Worm (Caenorhabditis elegans) whole organism, young adult: ENCODE measurements around the gene smg-3.
A peak's percentile ranks its signal among the peaks of the same experiment; 100 is the strongest.

Source experiments
- B0019.2 ChIP-seq: fragments of 200-800 bp; sonication (Bioruptor generic); conservative IDR thresholded peaks from 2 replicates; pipeline ENCODE4 v1.3.6; 2022; ENCODE audit warnings: missing genetic modification reagents, missing genetic modification characterization, missing compliant biosample characterization
- C06A6.2 ChIP-seq: fragments of 200-800 bp; sonication (Bioruptor generic); conservative IDR thresholded peaks from 2 replicates; pipeline ENCODE4 v1.3.6; 2022; ENCODE audit warnings: missing genetic modification characterization, missing compliant biosample characterization
- F10E7.11 ChIP-seq: sonication (generic microtip); optimal IDR thresholded peaks from 2 replicates; lab custom pipeline; 2017; ENCODE audit warnings: mild to moderate bottlenecking, missing genetic modification characterization, moderate library complexity, missing compliant biosample characterization
- F23B12.7 ChIP-seq: sonication (generic microtip); optimal IDR thresholded peaks from 2 replicates; lab custom pipeline; 2017; ENCODE audit warnings: missing genetic modification characterization, mild to moderate bottlenecking, missing compliant biosample characterization, antibody characterized with exemption, moderate library complexity; ENCODE audit not compliant: insufficient read depth
- F37B4.10 ChIP-seq: fragments of 200-800 bp; sonication (Bioruptor generic); IDR thresholded peaks from 2 replicates; pipeline ENCODE4 v1.3.6; 2022; ENCODE audit warnings: missing genetic modification characterization, missing compliant biosample characterization
- F49E8.2 ChIP-seq: sonication (generic microtip); optimal IDR thresholded peaks from 3 replicates; lab custom pipeline; 2017; ENCODE audit warnings: missing genetic modification characterization, mild to moderate bottlenecking, missing compliant biosample characterization, antibody characterized with exemption, moderate library complexity; ENCODE audit not compliant: insufficient read depth
- K11D2.4 ChIP-seq: fragments of 200-800 bp; sonication (Bioruptor generic); IDR thresholded peaks from 2 replicates; pipeline ENCODE4 v1.3.6; 2022; ENCODE audit warnings: missing genetic modification reagents, missing genetic modification characterization, missing compliant biosample characterization
- K12H6.12 ChIP-seq: fragments of 200-800 bp; sonication (Bioruptor generic); optimal IDR thresholded peaks from 2 replicates; lab custom pipeline; 2018; ENCODE audit warnings: mild to moderate bottlenecking, missing genetic modification characterization, missing compliant biosample characterization
- Y53F4B.3 ChIP-seq: fragments of 200-800 bp; sonication (Bioruptor generic); IDR thresholded peaks from 2 replicates; pipeline ENCODE4 v1.3.6; 2022; ENCODE audit warnings: missing genetic modification reagents, missing genetic modification characterization, missing compliant biosample characterization
- Y56A3A.18 ChIP-seq: fragments of 200-800 bp; sonication (Bioruptor generic); IDR thresholded peaks from 2 replicates; pipeline ENCODE4 v1.3.6; 2022; ENCODE audit warnings: missing genetic modification reagents, missing genetic modification characterization, missing compliant biosample characterization
- Y67H2A.10 ChIP-seq: fragments of 200-800 bp; sonication (Bioruptor generic); conservative IDR thresholded peaks from 2 replicates; pipeline ENCODE4 v1.3.6; 2022; ENCODE audit warnings: missing genetic modification reagents, missing genetic modification characterization, missing compliant biosample characterization
- Y79H2A.3 ChIP-seq: fragments of 200-800 bp; sonication (Bioruptor generic); conservative IDR thresholded peaks from 2 replicates; pipeline ENCODE4 v1.3.6; 2022; ENCODE audit warnings: missing genetic modification reagents, missing genetic modification characterization, missing compliant biosample characterization
- ZK185.1 ChIP-seq: sonication (generic microtip); optimal IDR thresholded peaks from 2 replicates; lab custom pipeline; 2016; ENCODE audit warnings: mild to moderate bottlenecking, missing genetic modification characterization, missing compliant biosample characterization; ENCODE audit not compliant: poor library complexity, severe bottlenecking
- aptf-2 ChIP-seq: fragments of 200-800 bp; sonication (Bioruptor generic); conservative IDR thresholded peaks from 2 replicates; pipeline ENCODE4 v1.3.6; 2022; ENCODE audit warnings: missing genetic modification reagents, missing genetic modification characterization, missing compliant biosample characterization
- atf-7 ChIP-seq: sonication (generic microtip); optimal IDR thresholded peaks from 2 replicates; lab custom pipeline; 2017; ENCODE audit warnings: mild to moderate bottlenecking, missing genetic modification characterization, missing compliant biosample characterization
- attf-3 ChIP-seq: fragments of 200-800 bp; sonication (Bioruptor generic); conservative IDR thresholded peaks from 2 replicates; pipeline ENCODE4 v1.3.6; 2022; ENCODE audit warnings: missing genetic modification reagents, missing genetic modification characterization, missing compliant biosample characterization
- attf-6 ChIP-seq: fragments of 200-800 bp; sonication (Bioruptor generic); IDR thresholded peaks from 2 replicates; pipeline ENCODE4 v1.3.6; 2022; ENCODE audit warnings: missing genetic modification reagents, missing genetic modification characterization, missing compliant biosample characterization
- ccch-3 ChIP-seq: fragments of 200-800 bp; sonication (Bioruptor generic); optimal IDR thresholded peaks from 2 replicates; lab custom pipeline; 2018; ENCODE audit warnings: mild to moderate bottlenecking, missing genetic modification characterization, missing compliant biosample characterization
- ceh-27 ChIP-seq: fragments of 200-800 bp; sonication (Bioruptor generic); optimal IDR thresholded peaks from 2 replicates; lab custom pipeline; 2018; ENCODE audit warnings: mild to moderate bottlenecking, missing genetic modification characterization, moderate library complexity, missing compliant biosample characterization
- ceh-91 ChIP-seq: fragments of 200-800 bp; sonication (Bioruptor generic); IDR thresholded peaks from 2 replicates; pipeline ENCODE4 v1.3.6; 2022; ENCODE audit warnings: missing genetic modification reagents, missing genetic modification characterization, missing compliant biosample characterization
- efl-1 ChIP-seq: fragments of 150-350 bp; optimal IDR thresholded peaks from 2 replicates; lab custom pipeline; 2014; ENCODE audit warnings: missing biosample characterization, missing genetic modification reagents, missing genetic modification characterization
- egl-18 ChIP-seq: fragments of 200-800 bp; sonication (Bioruptor generic); IDR thresholded peaks from 2 replicates; pipeline ENCODE4 v1.3.6; 2022; ENCODE audit warnings: missing genetic modification reagents, missing genetic modification characterization, missing compliant biosample characterization
- ets-4 ChIP-seq: fragments of 200-800 bp; sonication (Bioruptor generic); optimal IDR thresholded peaks from 2 replicates; lab custom pipeline; 2018; ENCODE audit warnings: mild to moderate bottlenecking, missing genetic modification characterization, missing compliant biosample characterization
- gei-17 ChIP-seq: fragments of 200-800 bp; sonication (Bioruptor generic); optimal IDR thresholded peaks from 2 replicates; lab custom pipeline; 2018; ENCODE audit warnings: mild to moderate bottlenecking, missing genetic modification characterization, missing compliant biosample characterization
- him-1 ChIP-seq: sonication (generic microtip); optimal IDR thresholded peaks from 2 replicates; lab custom pipeline; 2016; ENCODE audit warnings: missing genotype, missing genetic modification reagents, missing genetic modification characterization, missing compliant biosample characterization
- hlh-12 ChIP-seq: sonication (generic microtip); optimal IDR thresholded peaks from 2 replicates; lab custom pipeline; 2016; ENCODE audit warnings: missing genetic modification characterization, missing compliant biosample characterization
- hmg-1.2 ChIP-seq: fragments of 200-800 bp; sonication (Bioruptor generic); IDR thresholded peaks from 2 replicates; pipeline ENCODE4 v1.3.6; 2022; ENCODE audit warnings: missing genetic modification reagents, missing genetic modification characterization, missing compliant biosample characterization
- hmg-20 ChIP-seq: fragments of 200-800 bp; sonication (Bioruptor generic); IDR thresholded peaks from 2 replicates; pipeline ENCODE4 v1.3.6; 2022; ENCODE audit warnings: missing genetic modification reagents, missing genetic modification characterization, missing compliant biosample characterization
- hsf-1 ChIP-seq: fragments of 200-800 bp; sonication (Bioruptor generic); IDR thresholded peaks from 2 replicates; pipeline ENCODE4 v1.3.6; 2022; ENCODE audit warnings: missing genetic modification reagents, missing genetic modification characterization, missing compliant biosample characterization
- lag-1 ChIP-seq: fragments of 200-800 bp; sonication (Bioruptor generic); IDR thresholded peaks from 2 replicates; pipeline ENCODE4 v1.3.6; 2022; ENCODE audit warnings: missing genetic modification reagents, missing genetic modification characterization, missing compliant biosample characterization
- lin-35 ChIP-seq, 3 experiments: fragments of 150-350 bp in 2 of 3; sonication (generic microtip) in 1 of 3; optimal IDR thresholded peaks; 2 replicates each; lab custom pipeline; 2014 to 2018; ENCODE audit warnings: missing biosample characterization in 3 of 3, missing genetic modification characterization in 3 of 3, missing genetic modification reagents in 3 of 3
- lir-1 ChIP-seq: fragments of 200-800 bp; sonication (Bioruptor generic); conservative IDR thresholded peaks from 2 replicates; pipeline ENCODE4 v1.3.6; 2022; ENCODE audit warnings: missing genetic modification reagents, missing genetic modification characterization, missing compliant biosample characterization
- madf-3 ChIP-seq: fragments of 200-800 bp; sonication (Bioruptor generic); IDR thresholded peaks from 2 replicates; pipeline ENCODE4 v1.3.6; 2022; ENCODE audit warnings: missing genetic modification reagents, missing genetic modification characterization, missing compliant biosample characterization
- mxl-1 ChIP-seq: sonication (generic microtip); optimal IDR thresholded peaks from 2 replicates; lab custom pipeline; 2016; ENCODE audit warnings: missing genetic modification characterization, missing compliant biosample characterization
- nhr-120 ChIP-seq: fragments of 200-800 bp; sonication (Bioruptor generic); IDR thresholded peaks from 2 replicates; pipeline ENCODE4 v1.3.6; 2022; ENCODE audit warnings: missing genetic modification characterization, missing compliant biosample characterization
- pbrm-1 ChIP-seq: fragments of 200-800 bp; sonication (Bioruptor generic); IDR thresholded peaks from 2 replicates; pipeline ENCODE4 v1.3.6; 2022; ENCODE audit warnings: missing genetic modification reagents, missing genetic modification characterization, missing compliant biosample characterization
- pha-4 ChIP-seq: fragments of 150-350 bp; sonication (generic microtip); optimal IDR thresholded peaks from 2 replicates; lab custom pipeline; 2014; ENCODE audit warnings: missing biosample characterization, missing genetic modification reagents, missing genetic modification characterization
- rec-8 ChIP-seq, 2 experiments: sonication (generic microtip); optimal IDR thresholded peaks; 2 replicates each; lab custom pipeline; 2016; ENCODE audit warnings: mild to moderate bottlenecking in 2 of 2, missing genetic modification characterization in 2 of 2, missing genetic modification reagents in 2 of 2, missing genotype in 2 of 2, missing biosample characterization in 1 of 2, missing compliant biosample characterization in 1 of 2, moderate library complexity in 1 of 2
- sea-2 ChIP-seq: fragments of 200-800 bp; sonication (Bioruptor generic); IDR thresholded peaks from 2 replicates; pipeline ENCODE4 v1.3.6; 2022; ENCODE audit warnings: missing genetic modification characterization, missing compliant biosample characterization
- snpc-1.3 ChIP-seq: sonication (generic microtip); optimal IDR thresholded peaks from 2 replicates; lab custom pipeline; 2017; ENCODE audit warnings: missing genetic modification characterization, mild to moderate bottlenecking, missing compliant biosample characterization, antibody characterized with exemption, moderate library complexity, missing genotype, missing genetic modification reagents; ENCODE audit not compliant: insufficient read depth
- somi-1 ChIP-seq: fragments of 200-800 bp; sonication (Bioruptor generic); optimal IDR thresholded peaks from 2 replicates; lab custom pipeline; 2018; ENCODE audit warnings: mild to moderate bottlenecking, missing genetic modification characterization, missing compliant biosample characterization
- sptf-2 ChIP-seq: fragments of 200-800 bp; sonication (Bioruptor generic); optimal IDR thresholded peaks from 2 replicates; lab custom pipeline; 2018; ENCODE audit warnings: mild to moderate bottlenecking, missing genetic modification characterization, missing compliant biosample characterization
- tlf-1 ChIP-seq: fragments of 200-800 bp; sonication (Bioruptor generic); optimal IDR thresholded peaks from 2 replicates; lab custom pipeline; 2018; ENCODE audit warnings: mild to moderate bottlenecking, missing genetic modification characterization, missing compliant biosample characterization
- zfh-2 ChIP-seq: fragments of 200-800 bp; sonication (Bioruptor generic); conservative IDR thresholded peaks from 2 replicates; pipeline ENCODE4 v1.3.6; 2022; ENCODE audit warnings: missing genetic modification reagents, missing genetic modification characterization, missing compliant biosample characterization
- ztf-22 ChIP-seq: fragments of 200-800 bp; sonication (Bioruptor generic); optimal IDR thresholded peaks from 2 replicates; lab custom pipeline; 2018; ENCODE audit warnings: mild to moderate bottlenecking, missing genetic modification characterization, moderate library complexity, missing compliant biosample characterization
- ztf-26 ChIP-seq: sonication (generic microtip); optimal IDR thresholded peaks from 2 replicates; lab custom pipeline; 2017; ENCODE audit warnings: missing genetic modification characterization, missing compliant biosample characterization
- ztf-3 ChIP-seq: fragments of 200-800 bp; sonication (Bioruptor generic); optimal IDR thresholded peaks from 2 replicates; lab custom pipeline; 2018; ENCODE audit warnings: mild to moderate bottlenecking, missing genetic modification characterization, missing compliant biosample characterization

The smg-3 gene

DNA sequence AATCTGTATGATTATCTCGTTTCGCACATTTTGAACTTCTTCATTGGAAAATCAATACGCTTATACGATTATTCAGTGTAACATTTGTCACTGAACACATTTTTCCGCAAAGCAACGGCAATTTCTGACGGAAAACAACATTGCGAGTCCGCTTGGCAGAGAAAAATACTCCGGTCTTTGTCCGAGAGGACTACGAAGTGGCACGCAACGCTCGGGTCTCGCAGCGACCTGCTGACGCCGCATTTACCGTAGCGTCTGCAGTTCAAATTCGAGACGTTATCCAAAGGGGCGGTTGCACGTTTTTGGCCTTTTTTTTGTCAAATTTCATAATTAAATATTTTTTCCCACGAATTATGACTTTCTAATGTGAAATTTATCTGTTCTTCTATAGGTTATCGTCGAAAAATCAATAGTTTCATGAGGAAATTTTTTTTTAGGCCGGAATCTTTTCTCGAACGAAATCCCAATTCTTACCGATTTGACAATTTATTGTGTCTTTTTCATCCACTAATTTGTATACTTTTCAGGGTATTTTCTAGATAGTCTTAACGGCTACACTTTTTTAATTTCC lies 49.2 kb downstream of the smg-3 start, which contains the start of gene sqd-1 (continued):
- TF ChIP-seq ZK185.1 (tag; lab: Kevin White, UChicago) = peak; percentile 82
- TF ChIP-seq pha-4 (tag; lab: Kevin White, UChicago) = peak; percentile 47
- TF ChIP-seq K12H6.12 (tag; lab: Kevin White, UChicago) = peak; percentile 91
- TF ChIP-seq B0019.2 (GFP tag; lab: Robert Waterston, UW) = peak; percentile 57; the same call in 1 of the 2 replicates
- TF ChIP-seq zfh-2 (GFP tag; lab: Robert Waterston, UW) = peak; percentile 90
- no peak for TF ChIP-seq mxl-1
- TF ChIP-seq ccch-3 (GFP tag; lab: Kevin White, UChicago) = no peak
- peak; percentile 87 for TF ChIP-seq Y79H2A.3 (GFP tag; lab: Robert Waterston, UW)
- peak; percentile 88 for TF ChIP-seq ztf-26 (tag; lab: Kevin White, UChicago)
- TF ChIP-seq atf-7 (tag; lab: Kevin White, UChicago) = peak; percentile 78
- TF ChIP-seq C06A6.2 (GFP tag; lab: Robert Waterston, UW) = peak; percentile 90
- no peak for TF ChIP-seq him-1
- TF ChIP-seq Y53F4B.3 = peak; percentile 81
- peak; percentile 78 for TF ChIP-seq F49E8.2
- TF ChIP-seq attf-3 = peak; percentile 75
- TF ChIP-seq ceh-27 (GFP tag; lab: Kevin White, UChicago) = peak; percentile 96
- peak; percentile 76; the same call in 1 of the 2 replicates for TF ChIP-seq hsf-1 (GFP tag; lab: Robert Waterston, UW)
- peak; percentile 43 for TF ChIP-seq efl-1 (GFP tag; lab: Kevin White, UChicago)
- TF ChIP-seq gei-17 (GFP tag; lab: Kevin White, UChicago) = peak; percentile 75
- peak; percentile 84 for TF ChIP-seq Y67H2A.10
- peak; percentile 22 for TF ChIP-seq somi-1 (GFP tag; lab: Kevin White, UChicago)
- TF ChIP-seq Y56A3A.18 = peak; percentile 91
- TF ChIP-seq tlf-1 (GFP tag; lab: Kevin White, UChicago) = peak; percentile 93
- peak; percentile 91 for TF ChIP-seq lir-1 (GFP tag; lab: Robert Waterston, UW)
- peak; percentile 81; the same call in 1 of the 2 replicates for TF ChIP-seq sea-2 (GFP tag; lab: Robert Waterston, UW)
- peak; percentile 72; the same call in 1 of the 2 replicates for TF ChIP-seq egl-18 (GFP tag; lab: Robert Waterston, UW)
- TF ChIP-seq lin-35 (GFP tag; optimal IDR thresholded peaks at IDR 0.05; lab: Kevin White, UChicago) = peak in 2 of 3 experiments; percentile 67 to 89
- TF ChIP-seq lag-1 (GFP tag; lab: Robert Waterston, UW) = no peak
- TF ChIP-seq attf-6 (GFP tag; lab: Robert Waterston, UW) = peak; percentile 79; the same call in 1 of the 2 replicates
- peak; percentile 91 for TF ChIP-seq madf-3 (GFP tag; lab: Robert Waterston, UW)
- peak; percentile 65; the same call in 1 of the 2 replicates for TF ChIP-seq aptf-2 (GFP tag; lab: Robert Waterston, UW)
- peak in 1 of 2 experiments; percentile 7 for TF ChIP-seq rec-8 (tag; optimal IDR thresholded peaks at IDR 0.05; lab: Kevin White, UChicago)
- TF ChIP-seq hmg-1.2 = peak; percentile 82
- 0 out of 2 replicates have a peak, but pooled peaks have one; percentile 71 for TF ChIP-seq F37B4.10 (GFP tag; lab: Robert Waterston, UW)
- TF ChIP-seq sptf-2 (GFP tag; lab: Kevin White, UChicago) = no peak
- TF ChIP-seq ztf-3 (GFP tag; lab: Kevin White, UChicago) = no peak
- TF ChIP-seq pbrm-1 (GFP tag; lab: Robert Waterston, UW) = peak; percentile 96
- TF ChIP-seq ets-4 (GFP tag; lab: Kevin White, UChicago) = no peak
- TF ChIP-seq F23B12.7 (tag; lab: Kevin White, UChicago) = peak; percentile 93
- TF ChIP-seq nhr-120 (GFP tag; lab: Robert Waterston, UW) = no peak
- no peak for TF ChIP-seq hlh-12
- TF ChIP-seq snpc-1.3 (tag; lab: Kevin White, UChicago) = peak; percentile 64
- TF ChIP-seq hmg-20 (GFP tag; lab: Robert Waterston, UW) = peak; percentile 88; the same call in 1 of the 2 replicates
- TF ChIP-seq ztf-22 (GFP tag; lab: Kevin White, UChicago) = peak; percentile 55
- TF ChIP-seq ceh-91 (GFP tag; lab: Robert Waterston, UW) = peak; percentile 89
- peak; percentile 93 for TF ChIP-seq K11D2.4 (GFP tag; lab: Robert Waterston, UW)
- no peak for TF ChIP-seq F10E7.11 (tag; lab: Kevin White, UChicago)
